Fruit fly (Drosophila melanogaster) S2 (cell line): ENCODE results near the gene Trf.

ENCODE experiments used
- CG8478 ChIP-seq: fragments of >200 bp; optimal IDR thresholded peaks from 2 replicates; lab custom pipeline; 2018
- CTCF ChIP-seq, 2 experiments: fragments of >200 bp; optimal IDR thresholded peaks; 2 replicates each; lab custom pipeline; 2018

- TF ChIP-seq CG8478 (lab: Kevin White, UChicago) = no peak
- no peak for TF ChIP-seq CTCF (optimal IDR thresholded peaks at IDR 0.05; lab: Kevin White, UChicago)
Measured at dm6 chr2L:8083413-8083426, 10.5 kb downstream of the Trf start, which contains the start of gene Bsg.
